Fruit fly (Drosophila melanogaster) whole organism, embryonic: ENCODE measurements around the gene CG14598.

ENCODE experiments used
- Ada2b ChIP-seq: fragments of 200-800 bp; sonication (Bioruptor generic); IDR thresholded peaks from 2 replicates; pipeline ENCODE4 v1.3.6; 2022; ENCODE audit warnings: missing biosample characterization, missing genetic modification characterization
- Atf6 ChIP-seq: fragments of 200-800 bp; sonication (Bioruptor generic); IDR thresholded peaks from 2 replicates; pipeline ENCODE4 v1.3.6; 2022; ENCODE audit warnings: missing biosample characterization, missing genetic modification characterization
- CG1024 ChIP-seq: fragments of 200-800 bp; sonication (Bioruptor generic); IDR thresholded peaks from 2 replicates; pipeline ENCODE4 v1.3.6; 2022; ENCODE audit warnings: missing biosample characterization, missing genetic modification characterization
- CG10431 ChIP-seq: fragments of 200-800 bp; sonication (Bioruptor generic); optimal IDR thresholded peaks from 3 replicates; lab custom pipeline; 2018; ENCODE audit warnings: missing biosample characterization, mild to moderate bottlenecking, missing genetic modification characterization
- CG10565 ChIP-seq: fragments of 200-800 bp; sonication (Bioruptor generic); optimal IDR thresholded peaks from 3 replicates; lab custom pipeline; 2016; ENCODE audit warnings: missing biosample characterization, mild to moderate bottlenecking, missing genetic modification characterization
- CG11093 ChIP-seq: fragments of 200-800 bp; sonication (Bioruptor generic); IDR thresholded peaks from 3 replicates; pipeline ENCODE4 v1.3.6; 2022; ENCODE audit warnings: missing biosample characterization, missing genetic modification characterization
- CG12769 ChIP-seq: fragments of 200-800 bp; sonication (Bioruptor generic); optimal IDR thresholded peaks from 2 replicates; lab custom pipeline; 2019; ENCODE audit warnings: missing biosample characterization, mild to moderate bottlenecking, missing genetic modification characterization, moderate library complexity
- CG13123 ChIP-seq: fragments of 200-800 bp; sonication (Bioruptor generic); optimal IDR thresholded peaks from 2 replicates; lab custom pipeline; 2016; ENCODE audit warnings: missing biosample characterization, missing genetic modification characterization
- CG14710 ChIP-seq: fragments of 200-800 bp; sonication (Bioruptor generic); optimal IDR thresholded peaks from 3 replicates; lab custom pipeline; 2019; ENCODE audit warnings: missing biosample characterization, mild to moderate bottlenecking, missing genetic modification characterization, moderate library complexity
- CG16779 ChIP-seq: fragments of 200-800 bp; sonication (Bioruptor generic); IDR thresholded peaks from 2 replicates; pipeline ENCODE4 v1.3.6; 2022; ENCODE audit warnings: missing biosample characterization, missing genetic modification characterization
- CG16813 ChIP-seq: fragments of 200-800 bp; sonication (Bioruptor generic); IDR thresholded peaks from 3 replicates; pipeline ENCODE4 v1.3.6; 2022; ENCODE audit warnings: missing biosample characterization, missing genetic modification characterization; ENCODE audit not compliant: partially characterized antibody
- CG33213 ChIP-seq: fragments of 200-800 bp; sonication (Bioruptor generic); optimal IDR thresholded peaks from 3 replicates; lab custom pipeline; 2016; ENCODE audit warnings: missing biosample characterization, missing genetic modification characterization
- CG33557 ChIP-seq: fragments of 200-800 bp; sonication (Bioruptor generic); optimal IDR thresholded peaks from 2 replicates; lab custom pipeline; 2019; ENCODE audit warnings: missing biosample characterization, mild to moderate bottlenecking, missing genetic modification characterization, moderate library complexity
- CG42726 ChIP-seq: fragments of 200-800 bp; sonication (Bioruptor generic); IDR thresholded peaks from 2 replicates; pipeline ENCODE4 v1.3.6; 2022; ENCODE audit warnings: missing biosample characterization, missing genetic modification characterization; ENCODE audit not compliant: partially characterized antibody
- CG6272 ChIP-seq: fragments of 200-800 bp; sonication (Bioruptor generic); IDR thresholded peaks from 2 replicates; pipeline ENCODE4 v1.3.6; 2022; ENCODE audit warnings: missing biosample characterization, missing genetic modification characterization
- CG6683 ChIP-seq: fragments of 200-800 bp; sonication (Bioruptor generic); optimal IDR thresholded peaks from 2 replicates; lab custom pipeline; 2017; ENCODE audit warnings: missing biosample characterization, mild to moderate bottlenecking, missing genetic modification characterization, missing genetic modification reagents
- CG7928 ChIP-seq: fragments of 200-800 bp; sonication (Bioruptor generic); optimal IDR thresholded peaks from 2 replicates; lab custom pipeline; 2017; ENCODE audit warnings: missing biosample characterization, mild to moderate bottlenecking, missing genetic modification characterization
- CG9727 ChIP-seq: fragments of 200-800 bp; sonication (Bioruptor generic); optimal IDR thresholded peaks from 3 replicates; lab custom pipeline; 2017; ENCODE audit warnings: missing biosample characterization, mild to moderate bottlenecking, missing genetic modification characterization
- Camta ChIP-seq: fragments of 200-800 bp; sonication (Bioruptor generic); optimal IDR thresholded peaks from 2 replicates; lab custom pipeline; 2016; ENCODE audit warnings: missing biosample characterization, missing genetic modification characterization
- Doc3 ChIP-seq: fragments of 200-800 bp; sonication (Bioruptor generic); IDR thresholded peaks from 3 replicates; pipeline ENCODE4 v1.3.6; 2022; ENCODE audit warnings: missing biosample characterization, missing genetic modification characterization; ENCODE audit not compliant: partially characterized antibody
- Eip74EF ChIP-seq, 2 experiments: fragments of 200-800 bp in 1 of 2; fragments of >200 bp in 1 of 2; sonication (Bioruptor generic) in 1 of 2; optimal IDR thresholded peaks; 2 replicates each; lab custom pipeline; 2017 to 2019; ENCODE audit warnings: missing biosample characterization in 2 of 2, missing genetic modification characterization in 2 of 2, mild to moderate bottlenecking in 1 of 2, moderate library complexity in 1 of 2
- Fer1 ChIP-seq: fragments of 200-800 bp; sonication (Bioruptor generic); optimal IDR thresholded peaks from 2 replicates; lab custom pipeline; 2017; ENCODE audit warnings: missing biosample characterization, mild to moderate bottlenecking, missing genetic modification characterization
- HmgD ChIP-seq: fragments of 200-800 bp; sonication (Bioruptor generic); optimal IDR thresholded peaks from 3 replicates; lab custom pipeline; 2016; ENCODE audit warnings: missing biosample characterization, missing genetic modification characterization
- Hr39 ChIP-seq: fragments of >200 bp; optimal IDR thresholded peaks from 2 replicates; lab custom pipeline; 2017
- MESR4 ChIP-seq: fragments of 200-800 bp; sonication (Bioruptor generic); optimal IDR thresholded peaks from 2 replicates; lab custom pipeline; 2018; ENCODE audit warnings: missing biosample characterization, mild to moderate bottlenecking, missing genetic modification characterization, moderate library complexity
- Mes4 ChIP-seq: fragments of 200-800 bp; sonication (Bioruptor generic); optimal IDR thresholded peaks from 2 replicates; lab custom pipeline; 2016; ENCODE audit warnings: missing biosample characterization, missing genetic modification characterization
- Opbp ChIP-seq: fragments of 200-800 bp; sonication (Bioruptor generic); IDR thresholded peaks from 3 replicates; pipeline ENCODE4 v1.3.6; 2022; ENCODE audit warnings: missing biosample characterization, missing genetic modification characterization; ENCODE audit not compliant: partially characterized antibody
- Trl ChIP-seq, 3 experiments: fragments of >200 bp in 2 of 3; fragments of 200-800 bp in 1 of 3; sonication (Bioruptor generic) in 1 of 3; optimal IDR thresholded peaks; 2 replicates in 1 of 3; 3 replicates in 2 of 3; lab custom pipeline; 2016 to 2017; ENCODE audit warnings: missing biosample characterization in 1 of 3, missing genetic modification characterization in 1 of 3
- Xrp1 ChIP-seq: fragments of 200-800 bp; sonication (Bioruptor generic); IDR thresholded peaks from 2 replicates; pipeline ENCODE4 v1.3.6; 2022; ENCODE audit warnings: missing biosample characterization, missing genetic modification characterization
- ase ChIP-seq: fragments of 200-800 bp; sonication (Bioruptor generic); IDR thresholded peaks from 3 replicates; pipeline ENCODE4 v1.3.6; 2022; ENCODE audit warnings: missing biosample characterization, missing genetic modification characterization
- az2 ChIP-seq: fragments of 200-800 bp; sonication (Bioruptor generic); optimal IDR thresholded peaks from 3 replicates; lab custom pipeline; 2016; ENCODE audit warnings: missing biosample characterization, missing genetic modification characterization
- bab2 ChIP-seq: fragments of 200-800 bp; sonication (Bioruptor generic); optimal IDR thresholded peaks from 2 replicates; lab custom pipeline; 2016; ENCODE audit warnings: missing biosample characterization, missing genetic modification characterization
- cg ChIP-seq: fragments of 200-800 bp; sonication (Bioruptor generic); optimal IDR thresholded peaks from 3 replicates; lab custom pipeline; 2019; ENCODE audit warnings: missing biosample characterization, mild to moderate bottlenecking, missing genetic modification characterization, moderate library complexity
- ci ChIP-seq: fragments of 200-800 bp; sonication (Bioruptor generic); IDR thresholded peaks from 3 replicates; pipeline ENCODE4 v1.3.6; 2022; ENCODE audit warnings: missing biosample characterization, missing genetic modification characterization
- disco-r ChIP-seq: fragments of 200-800 bp; sonication (Bioruptor generic); optimal IDR thresholded peaks from 2 replicates; lab custom pipeline; 2016; ENCODE audit warnings: missing biosample characterization, missing genetic modification characterization
- dysf ChIP-seq: fragments of 200-800 bp; sonication (Bioruptor generic); IDR thresholded peaks from 3 replicates; pipeline ENCODE4 v1.3.6; 2022; ENCODE audit warnings: missing biosample characterization, missing genetic modification characterization
- eve ChIP-seq, 2 experiments: fragments of >200 bp; optimal IDR thresholded peaks; 2 replicates each; lab custom pipeline; 2017; ENCODE audit warnings: missing biosample characterization in 2 of 2, missing genetic modification characterization in 2 of 2
- gcm ChIP-seq: fragments of 200-800 bp; sonication (Bioruptor generic); optimal IDR thresholded peaks from 2 replicates; lab custom pipeline; 2019; ENCODE audit warnings: missing biosample characterization, mild to moderate bottlenecking, missing genetic modification characterization, moderate library complexity
- gro ChIP-seq: fragments of 200-800 bp; sonication (Bioruptor generic); optimal IDR thresholded peaks from 2 replicates; lab custom pipeline; 2016; ENCODE audit warnings: missing biosample characterization, missing genetic modification characterization
- kni ChIP-seq: fragments of 200-800 bp; sonication (Bioruptor generic); optimal IDR thresholded peaks from 3 replicates; lab custom pipeline; 2017; ENCODE audit warnings: mild to moderate bottlenecking, missing biosample characterization, missing genetic modification reagents, missing genetic modification characterization
- lmd ChIP-seq: fragments of 200-800 bp; sonication (Bioruptor generic); IDR thresholded peaks from 2 replicates; pipeline ENCODE4 v1.3.6; 2022; ENCODE audit warnings: missing biosample characterization, missing genetic modification characterization
- lov ChIP-seq, 2 experiments: fragments of 200-800 bp in 1 of 2; fragments of >200 bp in 1 of 2; sonication (Bioruptor generic) in 1 of 2; IDR thresholded peaks in 1 of 2; optimal IDR thresholded peaks in 1 of 2; 2 replicates in 1 of 2; 3 replicates in 1 of 2; pipeline versions ENCODE4 v1.3.6 to Lab custom; 2017 to 2022; ENCODE audit warnings: missing biosample characterization in 1 of 2, missing genetic modification characterization in 1 of 2
- onecut ChIP-seq: fragments of 200-800 bp; sonication (Bioruptor generic); IDR thresholded peaks from 2 replicates; pipeline ENCODE4 v1.3.6; 2022; ENCODE audit warnings: missing biosample characterization, missing genetic modification characterization
- p53 ChIP-seq: fragments of 200-800 bp; sonication (Bioruptor generic); optimal IDR thresholded peaks from 2 replicates; lab custom pipeline; 2016; ENCODE audit warnings: missing biosample characterization, missing genetic modification characterization
- sima ChIP-seq: fragments of 200-800 bp; sonication (Bioruptor generic); optimal IDR thresholded peaks from 2 replicates; lab custom pipeline; 2016; ENCODE audit warnings: missing biosample characterization, missing genetic modification characterization
- trh ChIP-seq: fragments of 200-800 bp; sonication (Bioruptor generic); optimal IDR thresholded peaks from 2 replicates; lab custom pipeline; 2016; ENCODE audit warnings: missing biosample characterization, missing genetic modification characterization
- unc-4 ChIP-seq: fragments of 200-800 bp; sonication (Bioruptor generic); IDR thresholded peaks from 2 replicates; pipeline ENCODE4 v1.3.6; 2022; ENCODE audit warnings: missing biosample characterization, missing genetic modification characterization; ENCODE audit not compliant: partially characterized antibody
- unpg ChIP-seq: fragments of 200-800 bp; sonication (Bioruptor generic); optimal IDR thresholded peaks from 3 replicates; lab custom pipeline; 2018; ENCODE audit warnings: missing biosample characterization, mild to moderate bottlenecking, missing genetic modification characterization, moderate library complexity
- zen2 ChIP-seq: fragments of 200-800 bp; sonication (Bioruptor generic); IDR thresholded peaks from 3 replicates; pipeline ENCODE4 v1.3.6; 2022; ENCODE audit warnings: missing biosample characterization, missing genetic modification characterization; ENCODE audit not compliant: partially characterized antibody
- zf30C ChIP-seq: fragments of 200-800 bp; sonication (Bioruptor generic); optimal IDR thresholded peaks from 3 replicates; lab custom pipeline; 2018; ENCODE audit warnings: missing biosample characterization, mild to moderate bottlenecking, missing genetic modification characterization

Gene CG14598

dm6 chr3R:7491453-7491853 is 51.9 kb downstream of the CG14598 start (continued):
- TF ChIP-seq CG33557 (GFP tag; lab: Kevin White, UChicago) (no peak), Ada2b (GFP tag; lab: Robert Waterston, UW) (no peak), bab2 (GFP tag; lab: Kevin White, UChicago) (no peak), Camta (GFP tag; lab: Kevin White, UChicago) (no peak), Fer1 (peak; percentile 32), lov (optimal IDR thresholded peaks at IDR 0.05; lab: Kevin White, UChicago) (no peak), lov (GFP tag; IDR thresholded peaks at IDR 0.05; lab: Robert Waterston, UW) (no peak), disco-r (GFP tag; lab: Kevin White, UChicago) (no peak), ase (GFP tag; lab: Robert Waterston, UW) (no peak), unc-4 (no peak), trh (GFP tag; lab: Kevin White, UChicago) (no peak), lmd (GFP tag; lab: Robert Waterston, UW) (no peak), ci (GFP tag; lab: Robert Waterston, UW) (peak; percentile 50; the same call in 1 of the 3 replicates), unpg (GFP tag; lab: Kevin White, UChicago) (no peak), dysf (no peak), Mes4 (GFP tag; lab: Kevin White, UChicago) (no peak), CG9727 (GFP tag; lab: Kevin White, UChicago) (no peak), Xrp1 (GFP tag; lab: Robert Waterston, UW) (no peak), p53 (GFP tag; lab: Kevin White, UChicago) (no peak), CG33213 (no peak), CG11093 (GFP tag; lab: Robert Waterston, UW) (no peak), az2 (GFP tag; lab: Kevin White, UChicago) (no peak), CG13123 (GFP tag; lab: Kevin White, UChicago) (no peak), CG12769 (tag; lab: Kevin White, UChicago) (peak; percentile 89), CG1024 (peak; percentile 23; the same call in 1 of the 2 replicates), Atf6 (GFP tag; lab: Robert Waterston, UW) (no peak), CG6683 (GFP tag; lab: Kevin White, UChicago) (no peak), CG14710 (tag; lab: Kevin White, UChicago) (no peak), Opbp (no peak), CG10565 (GFP tag; lab: Kevin White, UChicago) (no peak), Eip74EF (GFP tag; optimal IDR thresholded peaks at IDR 0.05; lab: Kevin White, UChicago) (peak in 1 of 2 experiments; percentile 91), Trl (optimal IDR thresholded peaks at IDR 0.05; lab: Kevin White, UChicago) (peak; percentile 71 to 91), Trl (GFP tag; optimal IDR thresholded peaks at IDR 0.05; lab: Kevin White, UChicago) (peak; percentile 19), CG10431 (GFP tag; lab: Kevin White, UChicago) (no peak), onecut (GFP tag; lab: Robert Waterston, UW) (peak; percentile 46; the same call in 1 of the 2 replicates), eve (GFP tag; optimal IDR thresholded peaks at IDR 0.05; lab: Kevin White, UChicago) (no peak), zf30C (GFP tag; lab: Kevin White, UChicago) (no peak), CG6272 (GFP tag; lab: Robert Waterston, UW) (no peak), Hr39 (no peak), MESR4 (GFP tag; lab: Kevin White, UChicago) (no peak), CG42726 (peak; percentile 29; the same call in 1 of the 2 replicates), kni (GFP tag; lab: Kevin White, UChicago) (peak; percentile 74), CG7928 (GFP tag; lab: Kevin White, UChicago) (no peak), CG16813 (no peak), cg (peak; percentile 41), CG16779 (0 out of 2 replicates have a peak, but pooled peaks have one; percentile 18), Doc3 (GFP tag; lab: Robert Waterston, UW) (0 out of 3 replicates have a peak, but pooled peaks have one; percentile 22), HmgD (GFP tag; lab: Kevin White, UChicago) (no peak), sima (GFP tag; lab: Kevin White, UChicago) (no peak), gro (GFP tag; lab: Kevin White, UChicago) (no peak), zen2 (peak; percentile 29; the same call in 1 of the 3 replicates), gcm (GFP tag; lab: Kevin White, UChicago) (no peak)
